Fruit fly (Drosophila melanogaster) whole organism, embryonic: Measurements from ENCODE around the gene stol.
A peak's percentile ranks its signal among the peaks of the same experiment; 100 is the strongest.

Experiments used
- Atf3 ChIP-seq: fragments of 200-800 bp; sonication (Bioruptor generic); optimal IDR thresholded peaks from 3 replicates; lab custom pipeline; 2016; ENCODE audit warnings: missing biosample characterization, missing genetic modification characterization
- Blimp-1 ChIP-seq: fragments of 200-800 bp; sonication (Bioruptor generic); optimal IDR thresholded peaks from 3 replicates; lab custom pipeline; 2018; ENCODE audit warnings: missing biosample characterization, missing genetic modification characterization, mild to moderate bottlenecking, moderate library complexity, missing genetic modification reagents
- CG10565 ChIP-seq: fragments of 200-800 bp; sonication (Bioruptor generic); optimal IDR thresholded peaks from 3 replicates; lab custom pipeline; 2016; ENCODE audit warnings: missing biosample characterization, mild to moderate bottlenecking, missing genetic modification characterization
- CG11504 ChIP-seq: fragments of 200-800 bp; sonication (Bioruptor generic); optimal IDR thresholded peaks from 3 replicates; lab custom pipeline; 2019; ENCODE audit warnings: missing biosample characterization, mild to moderate bottlenecking, missing genetic modification characterization, moderate library complexity
- CG11723 ChIP-seq: fragments of 200-800 bp; sonication (Bioruptor generic); optimal IDR thresholded peaks from 2 replicates; lab custom pipeline; 2017; ENCODE audit warnings: missing biosample characterization, mild to moderate bottlenecking, missing genetic modification characterization
- CG12236 ChIP-seq: fragments of 200-800 bp; sonication (Bioruptor generic); optimal IDR thresholded peaks from 2 replicates; lab custom pipeline; 2016; ENCODE audit warnings: missing biosample characterization, missing genetic modification characterization
- CG13424 ChIP-seq: fragments of 200-800 bp; sonication (Bioruptor generic); optimal IDR thresholded peaks from 2 replicates; lab custom pipeline; 2019; ENCODE audit warnings: missing biosample characterization, mild to moderate bottlenecking, missing genetic modification characterization, moderate library complexity
- CG13775 ChIP-seq: fragments of 200-800 bp; sonication (Bioruptor generic); optimal IDR thresholded peaks from 3 replicates; lab custom pipeline; 2017; ENCODE audit warnings: missing biosample characterization, mild to moderate bottlenecking, missing genetic modification characterization
- CG15073 ChIP-seq: fragments of 200-800 bp; sonication (Bioruptor generic); optimal IDR thresholded peaks from 2 replicates; lab custom pipeline; 2016; ENCODE audit warnings: missing biosample characterization, missing genetic modification characterization
- CG17359 ChIP-seq: fragments of 200-800 bp; sonication (Bioruptor generic); optimal IDR thresholded peaks from 3 replicates; lab custom pipeline; 2018; ENCODE audit warnings: missing biosample characterization, mild to moderate bottlenecking, missing genetic modification characterization, moderate library complexity
- CG18619 ChIP-seq: fragments of 200-800 bp; sonication (Bioruptor generic); optimal IDR thresholded peaks from 3 replicates; lab custom pipeline; 2017; ENCODE audit warnings: missing biosample characterization, mild to moderate bottlenecking, missing genetic modification characterization
- CG2712 ChIP-seq: fragments of 200-800 bp; optimal IDR thresholded peaks from 3 replicates; lab custom pipeline; 2019; ENCODE audit warnings: missing biosample characterization, mild to moderate bottlenecking, missing genetic modification characterization, moderate library complexity
- CG2889 ChIP-seq: fragments of 200-800 bp; sonication (Bioruptor generic); IDR thresholded peaks from 3 replicates; pipeline ENCODE4 v1.3.6; 2022; ENCODE audit warnings: missing biosample characterization, missing genetic modification characterization
- CG31224 ChIP-seq: fragments of 200-800 bp; sonication (Bioruptor generic); IDR thresholded peaks from 2 replicates; pipeline ENCODE4 v1.3.6; 2022; ENCODE audit warnings: missing biosample characterization, missing genetic modification characterization
- CG32767 ChIP-seq: fragments of 200-800 bp; sonication (Bioruptor generic); IDR thresholded peaks from 2 replicates; pipeline ENCODE4 v1.3.6; 2022; ENCODE audit warnings: missing biosample characterization, missing genetic modification characterization
- CG33557 ChIP-seq: fragments of 200-800 bp; sonication (Bioruptor generic); optimal IDR thresholded peaks from 2 replicates; lab custom pipeline; 2019; ENCODE audit warnings: missing biosample characterization, mild to moderate bottlenecking, missing genetic modification characterization, moderate library complexity
- CG3838 ChIP-seq: fragments of 200-800 bp; sonication (Bioruptor generic); optimal IDR thresholded peaks from 3 replicates; lab custom pipeline; 2016; ENCODE audit warnings: missing biosample characterization, missing genetic modification characterization
- CG4854 ChIP-seq: fragments of 200-800 bp; sonication (Bioruptor generic); optimal IDR thresholded peaks from 2 replicates; lab custom pipeline; 2016; ENCODE audit warnings: missing biosample characterization, missing genetic modification characterization, inconsistent platforms
- CG5953 ChIP-seq: fragments of 200-800 bp; sonication (Bioruptor generic); IDR thresholded peaks from 2 replicates; pipeline ENCODE4 v1.3.6; 2022; ENCODE audit warnings: missing biosample characterization, missing genetic modification characterization
- CG6272 ChIP-seq: fragments of 200-800 bp; sonication (Bioruptor generic); IDR thresholded peaks from 2 replicates; pipeline ENCODE4 v1.3.6; 2022; ENCODE audit warnings: missing biosample characterization, missing genetic modification characterization
- CG6813 ChIP-seq: fragments of 200-800 bp; sonication (Bioruptor generic); optimal IDR thresholded peaks from 2 replicates; lab custom pipeline; 2017; ENCODE audit warnings: missing biosample characterization, missing genetic modification characterization, mild to moderate bottlenecking, moderate library complexity, missing genetic modification reagents
- CG8089 ChIP-seq: fragments of 200-800 bp; sonication (Bioruptor generic); optimal IDR thresholded peaks from 3 replicates; lab custom pipeline; 2016; ENCODE audit warnings: missing biosample characterization, missing genetic modification characterization
- Dfd ChIP-seq, 2 experiments: fragments of >200 bp; optimal IDR thresholded peaks; 2 replicates each; lab custom pipeline; 2017; ENCODE audit warnings: missing biosample characterization in 2 of 2, missing genetic modification characterization in 2 of 2
- Doc3 ChIP-seq: fragments of 200-800 bp; sonication (Bioruptor generic); IDR thresholded peaks from 3 replicates; pipeline ENCODE4 v1.3.6; 2022; ENCODE audit warnings: missing biosample characterization, missing genetic modification characterization; ENCODE audit not compliant: partially characterized antibody
- Dp ChIP-seq: fragments of 200-800 bp; sonication (Bioruptor generic); optimal IDR thresholded peaks from 2 replicates; lab custom pipeline; 2018; ENCODE audit warnings: missing biosample characterization, mild to moderate bottlenecking, missing genetic modification characterization, moderate library complexity
- Dref ChIP-seq: fragments of 200-800 bp; sonication (Bioruptor generic); IDR thresholded peaks from 2 replicates; pipeline ENCODE4 v1.3.6; 2022; ENCODE audit warnings: missing biosample characterization, missing genetic modification characterization
- Hand ChIP-seq: fragments of 200-800 bp; sonication (Bioruptor generic); optimal IDR thresholded peaks from 2 replicates; lab custom pipeline; 2017; ENCODE audit warnings: mild to moderate bottlenecking, missing biosample characterization, missing genetic modification reagents, missing genetic modification characterization
- Hmx ChIP-seq: fragments of 200-800 bp; sonication (Bioruptor generic); optimal IDR thresholded peaks from 2 replicates; lab custom pipeline; 2016; ENCODE audit warnings: missing biosample characterization, missing genetic modification characterization
- Hr39 ChIP-seq: fragments of >200 bp; optimal IDR thresholded peaks from 2 replicates; lab custom pipeline; 2017
- Lim3 ChIP-seq: fragments of 200-800 bp; sonication (Bioruptor generic); IDR thresholded peaks from 2 replicates; pipeline ENCODE4 v1.3.6; 2022; ENCODE audit warnings: missing biosample characterization, missing genetic modification characterization
- Neu2 ChIP-seq: fragments of 200-800 bp; sonication (Bioruptor generic); optimal IDR thresholded peaks from 3 replicates; lab custom pipeline; 2016; ENCODE audit warnings: missing biosample characterization, missing genetic modification characterization, borderline replicate concordance
- Ptx1 ChIP-seq: fragments of 200-800 bp; sonication (Bioruptor generic); IDR thresholded peaks from 2 replicates; pipeline ENCODE4 v1.3.6; 2022; ENCODE audit warnings: missing biosample characterization, missing genetic modification characterization
- Rfx ChIP-seq: fragments of 200-800 bp; sonication (Bioruptor generic); IDR thresholded peaks from 2 replicates; pipeline ENCODE4 v1.3.6; 2022; ENCODE audit warnings: missing biosample characterization, missing genetic modification characterization
- Six4 ChIP-seq: fragments of 200-800 bp; sonication (Bioruptor generic); optimal IDR thresholded peaks from 2 replicates; lab custom pipeline; 2016; ENCODE audit warnings: missing biosample characterization, missing genetic modification characterization
- Sry-β ChIP-seq: fragments of 200-800 bp; sonication (Bioruptor generic); optimal IDR thresholded peaks from 2 replicates; lab custom pipeline; 2018; ENCODE audit warnings: missing biosample characterization, mild to moderate bottlenecking, missing genetic modification characterization, moderate library complexity
- Sry-δ ChIP-seq: fragments of 200-800 bp; sonication (Bioruptor generic); optimal IDR thresholded peaks from 2 replicates; lab custom pipeline; 2016; ENCODE audit warnings: missing biosample characterization, missing genetic modification characterization
- Tbp ChIP-seq: fragments of >200 bp; optimal IDR thresholded peaks from 2 replicates; lab custom pipeline; 2018; ENCODE audit warnings: missing biosample characterization, missing genetic modification characterization
- Xbp1 ChIP-seq: fragments of 200-800 bp; sonication (Bioruptor generic); optimal IDR thresholded peaks from 3 replicates; lab custom pipeline; 2016; ENCODE audit warnings: missing biosample characterization, mild to moderate bottlenecking, missing genetic modification characterization
- az2 ChIP-seq: fragments of 200-800 bp; sonication (Bioruptor generic); optimal IDR thresholded peaks from 3 replicates; lab custom pipeline; 2016; ENCODE audit warnings: missing biosample characterization, missing genetic modification characterization
- br ChIP-seq: fragments of >200 bp; optimal IDR thresholded peaks from 2 replicates; lab custom pipeline; 2017
- danr ChIP-seq: fragments of 200-800 bp; sonication (Bioruptor generic); IDR thresholded peaks from 2 replicates; pipeline ENCODE4 v1.3.6; 2022; ENCODE audit warnings: missing biosample characterization, missing genetic modification characterization
- grau ChIP-seq: fragments of 200-800 bp; optimal IDR thresholded peaks from 3 replicates; lab custom pipeline; 2019; ENCODE audit warnings: missing biosample characterization, mild to moderate bottlenecking, missing genetic modification characterization, moderate library complexity
- insv ChIP-seq, 2 experiments: fragments of 200-800 bp; sonication (Bioruptor generic); optimal IDR thresholded peaks; 3 replicates each; lab custom pipeline; 2016 to 2018; ENCODE audit warnings: missing biosample characterization in 2 of 2, missing genetic modification characterization in 2 of 2
- jigr1 ChIP-seq: fragments of 200-800 bp; sonication (Bioruptor generic); IDR thresholded peaks from 3 replicates; pipeline ENCODE4 v1.3.6; 2022; ENCODE audit warnings: missing biosample characterization, missing genetic modification characterization
- nmo ChIP-seq: fragments of 200-800 bp; sonication (Bioruptor generic); optimal IDR thresholded peaks from 2 replicates; lab custom pipeline; 2018; ENCODE audit warnings: missing biosample characterization, mild to moderate bottlenecking, missing genetic modification characterization, moderate library complexity
- otp ChIP-seq: fragments of 200-800 bp; sonication (Bioruptor generic); IDR thresholded peaks from 3 replicates; pipeline ENCODE4, ENCODE4 v1.3.6; 2022; ENCODE audit warnings: missing biosample characterization, missing genetic modification characterization
- p53 ChIP-seq: fragments of 200-800 bp; sonication (Bioruptor generic); optimal IDR thresholded peaks from 2 replicates; lab custom pipeline; 2016; ENCODE audit warnings: missing biosample characterization, missing genetic modification characterization
- prd ChIP-seq, 3 experiments: fragments of >200 bp in 2 of 3; fragments of 200-800 bp in 1 of 3; sonication (Bioruptor generic) in 1 of 3; optimal IDR thresholded peaks in 2 of 3; IDR thresholded peaks in 1 of 3; 2 replicates in 2 of 3; 3 replicates in 1 of 3; pipeline versions ENCODE4 v1.3.6 to Lab custom; 2017 to 2022; ENCODE audit warnings: missing biosample characterization in 1 of 3, missing genetic modification characterization in 1 of 3
- slbo ChIP-seq: fragments of 200-800 bp; sonication (Bioruptor generic); IDR thresholded peaks from 2 replicates; pipeline ENCODE4 v1.3.6; 2022; ENCODE audit warnings: missing biosample characterization, missing genetic modification characterization
- vvl ChIP-seq: fragments of 200-800 bp; sonication (Bioruptor generic); IDR thresholded peaks from 2 replicates; pipeline ENCODE4 v1.3.6; 2022; ENCODE audit warnings: missing biosample characterization, missing genetic modification characterization
- zen ChIP-seq: fragments of 200-800 bp; sonication (Bioruptor generic); optimal IDR thresholded peaks from 3 replicates; lab custom pipeline; 2018; ENCODE audit warnings: missing biosample characterization, mild to moderate bottlenecking, missing genetic modification characterization, moderate library complexity

Gene stol

DNA sequence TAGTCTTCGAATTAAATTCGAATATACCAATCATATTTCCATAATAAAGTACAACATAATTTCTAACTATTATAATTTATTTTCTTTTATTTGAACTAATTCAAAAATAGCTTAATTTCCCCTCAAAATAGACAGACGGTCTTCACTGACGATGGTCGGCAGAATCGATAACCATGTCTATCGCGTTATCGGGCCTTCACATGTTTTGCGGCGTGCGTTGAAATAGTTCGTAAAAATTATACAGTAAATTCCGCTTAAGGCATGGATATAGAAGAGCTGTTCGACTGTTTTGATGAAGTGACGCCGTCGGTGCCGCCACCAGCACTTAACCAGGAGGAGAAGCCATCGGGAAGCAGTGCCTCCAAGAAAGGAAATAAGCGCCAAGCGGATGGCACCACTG, 34.0 kb upstream of the stol start, which contains the start of gene Mtr4 (continued):
- TF ChIP-seq Blimp-1 (GFP tag; lab: Kevin White, UChicago) (no peak), Six4 (GFP tag; lab: Kevin White, UChicago) (no peak), Dp (GFP tag; lab: Kevin White, UChicago) (peak; percentile 35), Doc3 (GFP tag; lab: Robert Waterston, UW) (0 out of 3 replicates have a peak, but pooled peaks have one; percentile 34), slbo (GFP tag; lab: Robert Waterston, UW) (no peak), jigr1 (GFP tag; lab: Robert Waterston, UW) (no peak), Sry-β (GFP tag; lab: Kevin White, UChicago) (peak; percentile 94)

DNA sequence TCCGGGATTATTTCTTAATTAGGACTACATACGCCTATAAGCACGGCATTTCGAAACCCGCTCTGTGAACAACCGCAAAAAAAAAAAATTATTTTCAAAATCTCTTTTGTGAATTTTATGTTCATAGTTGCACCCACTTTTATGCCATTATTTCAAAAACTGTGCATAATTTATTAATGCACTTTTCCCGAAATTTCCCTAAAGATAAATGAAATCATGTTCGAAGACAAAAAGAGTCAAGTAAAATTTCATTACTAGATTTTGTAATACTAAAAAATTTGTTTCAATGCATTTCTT, 33.1 kb upstream of the stol start:
- TF ChIP-seq grau (tag; lab: Kevin White, UChicago) (no peak), Dfd (GFP tag; optimal IDR thresholded peaks at IDR 0.05; lab: Kevin White, UChicago) (no peak), CG3838 (GFP tag; lab: Kevin White, UChicago) (no peak), CG2712 (tag; lab: Kevin White, UChicago) (no peak), Lim3 (GFP tag; lab: Robert Waterston, UW) (no peak), CG33557 (no peak), CG12236 (no peak), CG13424 (tag; lab: Kevin White, UChicago) (no peak), br (lab: Kevin White, UChicago) (no peak), Hmx (GFP tag; lab: Kevin White, UChicago) (no peak), nmo (GFP tag; lab: Kevin White, UChicago) (no peak), CG8089 (GFP tag; lab: Kevin White, UChicago) (no peak), Hand (GFP tag; lab: Kevin White, UChicago) (no peak), Sry-δ (GFP tag; lab: Kevin White, UChicago) (no peak), CG10565 (no peak), CG5953 (GFP tag; lab: Robert Waterston, UW) (no peak), p53 (no peak), Xbp1 (GFP tag; lab: Kevin White, UChicago) (no peak), Hr39 (lab: Kevin White, UChicago) (no peak), insv (GFP tag; optimal IDR thresholded peaks at IDR 0.05; lab: Kevin White, UChicago) (no peak), Rfx (GFP tag; lab: Robert Waterston, UW) (no peak), CG32767 (no peak), zen (tag; lab: Kevin White, UChicago) (no peak), prd (optimal IDR thresholded peaks at IDR 0.05; lab: Kevin White, UChicago) (no peak), prd (GFP tag; IDR thresholded peaks at IDR 0.05; lab: Robert Waterston, UW) (no peak), CG4854 (GFP tag; lab: Kevin White, UChicago) (no peak), Ptx1 (GFP tag; lab: Robert Waterston, UW) (0 out of 2 replicates have a peak, but pooled peaks have one; percentile 1), CG2889 (GFP tag; lab: Robert Waterston, UW) (0 out of 3 replicates have a peak, but pooled peaks have one; percentile 28), az2 (no peak), Neu2 (GFP tag; lab: Kevin White, UChicago) (no peak), danr (GFP tag; lab: Robert Waterston, UW) (0 out of 2 replicates have a peak, but pooled peaks have one; percentile 10), CG11723 (no peak), otp (GFP tag; lab: Robert Waterston, UW) (no peak), CG17359 (tag; lab: Kevin White, UChicago) (no peak), Atf3 (GFP tag; lab: Kevin White, UChicago) (no peak), vvl (no peak), CG31224 (0 out of 2 replicates have a peak, but pooled peaks have one; percentile 15), Tbp (GFP tag; lab: Kevin White, UChicago) (no peak), CG6272 (GFP tag; lab: Robert Waterston, UW) (no peak), Dref (GFP tag; lab: Robert Waterston, UW) (no peak), CG13775 (GFP tag; lab: Kevin White, UChicago) (no peak), CG15073 (GFP tag; lab: Kevin White, UChicago) (no peak), CG6813 (no peak), CG18619 (GFP tag; lab: Kevin White, UChicago) (peak; percentile 14), CG11504 (no peak)
